Worm (Caenorhabditis elegans) whole organism, L2 larva: ENCODE data around the gene F15A4.5.

Experiments
- C34F6.9 ChIP-seq: fragments of 150-350 bp; optimal IDR thresholded peaks from 2 replicates; lab custom pipeline; 2014; ENCODE audit warnings: missing biosample characterization, missing genetic modification characterization
- F13H6.1 ChIP-seq: sonication (generic microtip); optimal IDR thresholded peaks from 2 replicates; lab custom pipeline; 2016; ENCODE audit warnings: missing genetic modification characterization, missing compliant biosample characterization
- R02D3.7 ChIP-seq: fragments of 150-350 bp; optimal IDR thresholded peaks from 2 replicates; lab custom pipeline; 2014; ENCODE audit warnings: missing biosample characterization, missing genetic modification characterization
- Y55F3AM.14 ChIP-seq: fragments of 200-800 bp; sonication (Bioruptor generic); optimal IDR thresholded peaks from 2 replicates; lab custom pipeline; 2018; ENCODE audit warnings: mild to moderate bottlenecking, missing genetic modification characterization, missing compliant biosample characterization
- alr-1 ChIP-seq: fragments of 150-350 bp; optimal IDR thresholded peaks from 2 replicates; lab custom pipeline; 2014; ENCODE audit warnings: missing biosample characterization, missing genetic modification characterization
- aly-2 ChIP-seq: fragments of 150-350 bp; optimal IDR thresholded peaks from 2 replicates; lab custom pipeline; 2014; ENCODE audit warnings: missing biosample characterization, missing genetic modification characterization
- ama-1 ChIP-seq: fragments of 150-350 bp; optimal IDR thresholded peaks from 2 replicates; lab custom pipeline; 2018; ENCODE audit warnings: inconsistent platforms
- blmp-1 ChIP-seq: sonication (generic microtip); optimal IDR thresholded peaks from 2 replicates; lab custom pipeline; 2017; ENCODE audit warnings: missing genetic modification characterization, mild to moderate bottlenecking, missing compliant biosample characterization, antibody characterized with exemption, moderate library complexity; ENCODE audit not compliant: insufficient read depth
- ceh-16 ChIP-seq: fragments of 150-350 bp; optimal IDR thresholded peaks from 2 replicates; lab custom pipeline; 2014; ENCODE audit warnings: missing biosample characterization, missing genetic modification characterization
- ceh-82 ChIP-seq: fragments of 150-350 bp; optimal IDR thresholded peaks from 2 replicates; lab custom pipeline; 2014; ENCODE audit warnings: missing biosample characterization, missing genetic modification characterization
- crh-2 ChIP-seq: sonication (generic microtip); optimal IDR thresholded peaks from 2 replicates; lab custom pipeline; 2017; ENCODE audit warnings: missing biosample characterization, missing genetic modification characterization
- dmd-4 ChIP-seq: sonication (generic microtip); optimal IDR thresholded peaks from 2 replicates; lab custom pipeline; 2017; ENCODE audit warnings: missing biosample characterization, missing genetic modification characterization
- elt-1 ChIP-seq: fragments of 150-350 bp; optimal IDR thresholded peaks from 2 replicates; lab custom pipeline; 2014; ENCODE audit warnings: missing biosample characterization, missing genetic modification characterization
- elt-3 ChIP-seq: sonication (generic microtip); optimal IDR thresholded peaks from 2 replicates; lab custom pipeline; 2017; ENCODE audit warnings: missing biosample characterization, missing genetic modification characterization
- gmeb-1 ChIP-seq: fragments of 150-350 bp; optimal IDR thresholded peaks from 2 replicates; lab custom pipeline; 2014; ENCODE audit warnings: missing biosample characterization, missing genetic modification characterization
- lin-11 ChIP-seq: fragments of 150-350 bp; sonication (generic microtip); optimal IDR thresholded peaks from 2 replicates; lab custom pipeline; 2014; ENCODE audit warnings: missing biosample characterization, missing genetic modification characterization, inconsistent platforms, mixed read lengths
- lin-13 ChIP-seq: fragments of 150-350 bp; optimal IDR thresholded peaks from 2 replicates; lab custom pipeline; 2014; ENCODE audit warnings: missing biosample characterization, missing genetic modification reagents, missing genetic modification characterization
- lin-39 ChIP-seq: fragments of 150-350 bp; optimal IDR thresholded peaks from 2 replicates; lab custom pipeline; 2014; ENCODE audit warnings: missing biosample characterization, missing genetic modification reagents, missing genetic modification characterization
- mab-5 ChIP-seq: fragments of 150-350 bp; optimal IDR thresholded peaks from 2 replicates; lab custom pipeline; 2014; ENCODE audit warnings: missing biosample characterization, missing genetic modification characterization
- mbf-1 ChIP-seq: sonication (generic microtip); optimal IDR thresholded peaks from 2 replicates; lab custom pipeline; 2017; ENCODE audit warnings: missing biosample characterization, missing genetic modification characterization
- mdl-1 ChIP-seq, 2 experiments: fragments of 150-350 bp in 1 of 2; sonication (generic microtip) in 1 of 2; optimal IDR thresholded peaks; 2 replicates each; lab custom pipeline; 2017; ENCODE audit warnings: missing biosample characterization in 2 of 2, missing genetic modification characterization in 2 of 2
- nhr-11 ChIP-seq: fragments of 150-350 bp; optimal IDR thresholded peaks from 2 replicates; lab custom pipeline; 2014; ENCODE audit warnings: missing biosample characterization, missing genetic modification characterization
- nhr-12 ChIP-seq: fragments of 150-350 bp; optimal IDR thresholded peaks from 2 replicates; lab custom pipeline; 2014; ENCODE audit warnings: missing biosample characterization, missing genetic modification characterization
- nhr-129 ChIP-seq: fragments of 150-350 bp; optimal IDR thresholded peaks from 2 replicates; lab custom pipeline; 2014; ENCODE audit warnings: missing biosample characterization, missing genetic modification characterization
- nhr-23 ChIP-seq: fragments of 150-350 bp; optimal IDR thresholded peaks from 2 replicates; lab custom pipeline; 2014; ENCODE audit warnings: missing biosample characterization, missing genetic modification reagents, missing genetic modification characterization
- nhr-237 ChIP-seq: fragments of 150-350 bp; optimal IDR thresholded peaks from 2 replicates; lab custom pipeline; 2014; ENCODE audit warnings: missing biosample characterization, missing genetic modification characterization
- sem-4 ChIP-seq: fragments of 150-350 bp; optimal IDR thresholded peaks from 2 replicates; lab custom pipeline; 2014; ENCODE audit warnings: missing biosample characterization, missing genetic modification reagents, missing genetic modification characterization
- skn-1 ChIP-seq: sonication (generic microtip); optimal IDR thresholded peaks from 2 replicates; lab custom pipeline; 2017; ENCODE audit warnings: missing biosample characterization, missing genetic modification characterization
- sma-3 ChIP-seq: sonication (generic microtip); optimal IDR thresholded peaks from 2 replicates; lab custom pipeline; 2016; ENCODE audit warnings: missing genetic modification reagents, missing genetic modification characterization, missing compliant biosample characterization
- sma-9 ChIP-seq, 2 experiments: fragments of 150-350 bp in 1 of 2; sonication (generic microtip) in 1 of 2; optimal IDR thresholded peaks; 2 replicates each; lab custom pipeline; 2014 to 2016; ENCODE audit warnings: missing genetic modification characterization in 2 of 2, mild to moderate bottlenecking in 1 of 2, missing biosample characterization in 1 of 2, missing compliant biosample characterization in 1 of 2, missing genetic modification reagents in 1 of 2, moderate library complexity in 1 of 2
- snpc-4 ChIP-seq: fragments of 150-350 bp; optimal IDR thresholded peaks from 2 replicates; lab custom pipeline; 2014; ENCODE audit warnings: missing biosample characterization, missing genetic modification characterization
- unc-55 ChIP-seq: fragments of 150-350 bp; sonication (generic microtip); optimal IDR thresholded peaks from 3 replicates; lab custom pipeline; 2014; ENCODE audit warnings: missing biosample characterization, missing genetic modification reagents, missing genetic modification characterization
- unc-62 ChIP-seq: fragments of 150-350 bp; optimal IDR thresholded peaks from 2 replicates; lab custom pipeline; 2014; ENCODE audit warnings: missing biosample characterization, missing genetic modification reagents, missing genetic modification characterization
- zag-1 ChIP-seq: fragments of 150-350 bp; optimal IDR thresholded peaks from 2 replicates; lab custom pipeline; 2014; ENCODE audit warnings: missing biosample characterization, missing genetic modification characterization
- ztf-1 ChIP-seq: fragments of 200-800 bp; sonication (Bioruptor generic); conservative IDR thresholded peaks from 2 replicates; pipeline ENCODE4 v1.3.6; 2022; ENCODE audit warnings: missing genetic modification characterization, missing compliant biosample characterization
- ztf-11 ChIP-seq: sonication (generic microtip); optimal IDR thresholded peaks from 2 replicates; lab custom pipeline; 2017; ENCODE audit warnings: missing biosample characterization, missing genetic modification characterization
- ztf-4 ChIP-seq: fragments of 150-350 bp; optimal IDR thresholded peaks from 2 replicates; lab custom pipeline; 2014; ENCODE audit warnings: missing biosample characterization, missing genetic modification characterization

The F15A4.5 gene

DNA sequence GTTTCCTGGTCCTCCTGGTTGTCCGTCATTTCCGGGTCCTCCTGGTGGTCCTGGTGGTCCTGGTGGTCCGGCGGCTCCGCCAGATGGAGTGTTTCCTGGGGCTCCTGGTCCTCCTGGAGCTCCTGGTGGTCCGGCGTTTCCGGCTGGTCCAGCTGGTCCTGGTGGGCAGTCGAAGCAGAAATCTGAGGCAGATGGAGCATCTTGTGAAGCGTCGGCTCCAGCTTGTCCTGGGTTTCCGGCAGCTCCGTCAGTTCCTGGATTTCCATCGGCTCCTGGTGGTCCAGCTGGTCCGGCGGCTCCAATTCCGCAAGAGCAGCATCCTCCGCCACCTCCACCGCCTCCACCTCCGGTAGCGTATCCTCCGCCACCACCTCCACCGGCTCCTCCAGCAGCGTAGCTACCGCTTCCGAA lies 23.0 kb upstream of the F15A4.5 start:
- TF ChIP-seq zag-1 (tag; lab: Kevin White, UChicago) (no peak), unc-55 (GFP tag; lab: Kevin White, UChicago) (no peak), snpc-4 (no peak), unc-62 (GFP tag; lab: Kevin White, UChicago) (no peak), sem-4 (tag; lab: Kevin White, UChicago) (no peak), nhr-237 (tag; lab: Kevin White, UChicago) (no peak), R02D3.7 (tag; lab: Kevin White, UChicago) (no peak), elt-3 (no peak), skn-1 (tag; lab: Kevin White, UChicago) (no peak)

DNA sequence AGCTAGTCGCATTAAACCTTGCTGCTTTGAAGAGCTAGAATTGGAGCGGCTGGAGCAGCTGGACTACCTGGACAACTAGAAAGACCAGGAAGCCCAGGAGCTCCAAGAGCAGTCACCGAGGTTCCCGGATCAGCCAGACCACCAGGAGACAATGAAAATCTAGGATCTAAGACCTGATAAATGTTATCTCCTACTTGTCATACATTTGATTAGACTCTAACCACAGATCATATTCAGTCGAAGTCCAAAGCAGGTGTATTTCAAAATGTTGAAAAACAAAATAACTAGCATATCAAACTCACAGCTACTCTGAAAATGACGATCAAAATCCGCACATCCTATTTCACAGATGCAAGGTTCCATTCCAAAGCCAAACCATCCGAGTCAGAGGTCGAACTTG lies 20.9 kb upstream of the F15A4.5 start, which contains the start of gene srz-6:
Gene srz-6, plus strand, starts transcription at position 301 of the 400 bp plus-strand sequence.
- TF ChIP-seq ztf-11 (tag; lab: Kevin White, UChicago) = no peak
- no peak for TF ChIP-seq nhr-11
- no peak for TF ChIP-seq dmd-4 (tag; lab: Kevin White, UChicago)
- no peak for TF ChIP-seq ztf-4
- no peak for TF ChIP-seq ztf-1
- TF ChIP-seq gmeb-1 = no peak
- no peak for TF ChIP-seq elt-1 (tag; lab: Kevin White, UChicago)
- no peak for TF ChIP-seq F13H6.1 (tag; lab: Kevin White, UChicago)
- no peak for TF ChIP-seq blmp-1 (tag; lab: Kevin White, UChicago)
- no peak for TF ChIP-seq C34F6.9 (tag; lab: Kevin White, UChicago)
- no peak for TF ChIP-seq ceh-82 (tag; lab: Kevin White, UChicago)
- no peak for TF ChIP-seq nhr-12 (tag; lab: Kevin White, UChicago)
- TF ChIP-seq unc-55 (GFP tag; lab: Kevin White, UChicago) = no peak
- no peak for TF ChIP-seq mbf-1 (tag; lab: Kevin White, UChicago)

DNA sequence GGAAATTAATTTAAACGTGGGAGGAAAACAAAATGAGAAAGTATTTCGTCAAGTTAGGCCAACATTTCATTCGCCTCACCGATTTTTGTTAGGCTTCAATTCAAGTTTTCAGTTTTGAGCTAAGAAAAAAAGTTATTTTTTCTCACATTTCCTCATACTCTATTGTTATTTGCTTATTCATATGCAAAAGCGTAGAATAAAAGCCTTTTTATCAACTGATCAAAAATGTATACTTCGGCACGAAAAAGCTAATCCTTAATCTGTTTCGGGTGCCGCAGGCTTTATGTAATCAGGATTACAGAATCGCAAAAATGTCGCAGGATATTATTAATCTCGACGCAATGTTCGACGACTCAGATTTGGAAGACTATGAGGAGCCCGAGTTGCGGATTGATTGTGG lies 18.9 kb upstream of the F15A4.5 start, which contains the start of gene T21B4.15:
Gene T21B4.15, plus strand, starts transcription at position 301 of the 400 bp plus-strand sequence.
- TF ChIP-seq aly-2 (tag; lab: Kevin White, UChicago) (no peak), sma-9 (GFP tag; optimal IDR thresholded peaks at IDR 0.05; lab: Kevin White, UChicago) (no peak), sma-9 (tag; optimal IDR thresholded peaks at IDR 0.05; lab: Kevin White, UChicago) (no peak), lin-13 (GFP tag; lab: Kevin White, UChicago) (no peak), unc-55 (GFP tag; lab: Kevin White, UChicago) (no peak), ama-1 (lab: Kevin White, UChicago) (no peak), ztf-1 (no peak), mdl-1 (tag; optimal IDR thresholded peaks at IDR 0.05; lab: Kevin White, UChicago) (no peak), F13H6.1 (tag; lab: Kevin White, UChicago) (no peak), crh-2 (no peak), dmd-4 (tag; lab: Kevin White, UChicago) (no peak), Y55F3AM.14 (no peak), gmeb-1 (no peak), blmp-1 (tag; lab: Kevin White, UChicago) (no peak), elt-1 (tag; lab: Kevin White, UChicago) (no peak), sma-3 (no peak), zag-1 (tag; lab: Kevin White, UChicago) (no peak), lin-11 (tag; lab: Kevin White, UChicago) (no peak), sem-4 (tag; lab: Kevin White, UChicago) (no peak), ceh-16 (tag; lab: Kevin White, UChicago) (no peak)

DNA sequence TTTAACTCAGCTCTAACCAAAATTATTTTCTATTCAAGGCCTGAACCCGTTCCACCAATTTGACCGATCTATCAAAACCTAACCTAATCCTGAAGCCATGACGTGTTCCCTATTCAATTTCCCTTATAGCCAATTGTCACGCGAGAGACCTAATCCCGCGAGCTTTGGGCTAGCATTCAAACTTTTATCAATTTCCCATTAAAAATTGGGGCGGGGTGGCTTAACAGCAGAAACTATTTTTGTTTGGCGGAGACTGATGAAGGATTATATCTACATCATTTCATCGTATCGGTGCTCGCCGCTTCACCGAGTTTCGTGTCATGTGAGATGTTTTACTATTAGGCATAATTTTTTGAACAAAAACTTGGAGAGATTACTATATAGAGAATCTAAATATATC lies 17.8 kb upstream of the F15A4.5 start:
- TF ChIP-seq gmeb-1 (no peak), ztf-4 (no peak), crh-2 (no peak), alr-1 (tag; lab: Kevin White, UChicago) (no peak), blmp-1 (tag; lab: Kevin White, UChicago) (no peak), sma-9 (GFP tag; optimal IDR thresholded peaks at IDR 0.05; lab: Kevin White, UChicago) (no peak), sma-9 (tag; optimal IDR thresholded peaks at IDR 0.05; lab: Kevin White, UChicago) (no peak), nhr-11 (no peak), mab-5 (tag; lab: Kevin White, UChicago) (no peak), nhr-129 (no peak), snpc-4 (no peak), lin-39 (tag; lab: Kevin White, UChicago) (no peak), nhr-23 (tag; lab: Kevin White, UChicago) (no peak)
